Worm (Caenorhabditis elegans): ENCODE data around the gene T23G4.127.

DNA sequence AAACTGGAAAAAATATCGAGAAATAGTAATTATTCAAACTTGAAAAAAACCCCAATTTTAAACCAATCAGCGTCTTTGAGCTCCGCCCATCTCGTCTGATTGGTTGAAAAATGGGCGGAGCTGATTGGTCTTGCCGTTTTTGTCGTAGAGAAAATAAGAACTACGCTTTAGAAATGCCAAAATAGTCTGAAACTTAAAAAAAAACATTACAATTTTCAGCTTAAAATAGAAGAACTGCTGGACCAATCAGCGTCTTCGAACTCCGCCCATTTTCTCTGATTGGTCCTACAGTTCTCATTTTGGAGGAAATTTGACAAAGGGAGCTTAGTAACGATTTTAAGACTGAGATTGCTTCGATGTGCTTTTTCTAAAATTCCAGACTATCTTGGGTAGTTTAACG, 19.0 kb downstream of the T23G4.127 start:
- TF ChIP-seq dao-5 (tag; optimal IDR thresholded peaks at IDR 0.05) (no peak), him-1 (tag; optimal IDR thresholded peaks at IDR 0.05) (no peak), W03F9.2 (tag; optimal IDR thresholded peaks at IDR 0.05) (no peak)
